Fruit fly (Drosophila melanogaster) whole organism, embryonic: Measurements from ENCODE around the gene CG3368.

Experiments used
- Aef1 ChIP-seq: fragments of 200-800 bp; sonication (Bioruptor generic); IDR thresholded peaks from 3 replicates; pipeline ENCODE4 v1.3.6; 2022; ENCODE audit warnings: missing biosample characterization, missing genetic modification characterization
- Blimp-1 ChIP-seq: fragments of 200-800 bp; sonication (Bioruptor generic); optimal IDR thresholded peaks from 3 replicates; lab custom pipeline; 2018; ENCODE audit warnings: missing biosample characterization, missing genetic modification characterization, mild to moderate bottlenecking, moderate library complexity, missing genetic modification reagents
- CG10147 ChIP-seq: fragments of 200-800 bp; sonication (Bioruptor generic); optimal IDR thresholded peaks from 2 replicates; lab custom pipeline; 2019; ENCODE audit warnings: missing biosample characterization, mild to moderate bottlenecking, missing genetic modification characterization, moderate library complexity
- CG12391 ChIP-seq: fragments of 200-800 bp; sonication (Bioruptor generic); optimal IDR thresholded peaks from 3 replicates; lab custom pipeline; 2018; ENCODE audit warnings: missing biosample characterization, mild to moderate bottlenecking, missing genetic modification characterization, moderate library complexity
- CG12744 ChIP-seq: fragments of 200-800 bp; sonication (Bioruptor generic); optimal IDR thresholded peaks from 2 replicates; lab custom pipeline; 2016; ENCODE audit warnings: missing biosample characterization, missing genetic modification characterization
- CG13287 ChIP-seq: fragments of 200-800 bp; sonication (Bioruptor generic); IDR thresholded peaks from 2 replicates; pipeline ENCODE4 v1.3.6; 2022; ENCODE audit warnings: missing biosample characterization, missing genetic modification characterization; ENCODE audit not compliant: partially characterized antibody
- CG13296 ChIP-seq: fragments of 200-800 bp; sonication (Bioruptor generic); optimal IDR thresholded peaks from 3 replicates; lab custom pipeline; 2018; ENCODE audit warnings: missing biosample characterization, mild to moderate bottlenecking, missing genetic modification characterization
- CG15269 ChIP-seq: fragments of 200-800 bp; sonication (Bioruptor generic); optimal IDR thresholded peaks from 2 replicates; lab custom pipeline; 2018; ENCODE audit warnings: missing biosample characterization, mild to moderate bottlenecking, missing genetic modification characterization, moderate library complexity
- CG17186 ChIP-seq: fragments of 200-800 bp; sonication (Bioruptor generic); optimal IDR thresholded peaks from 3 replicates; lab custom pipeline; 2017; ENCODE audit warnings: missing biosample characterization, missing genetic modification reagents, missing genetic modification characterization
- CG17361 ChIP-seq: fragments of 200-800 bp; sonication (Bioruptor generic); IDR thresholded peaks from 3 replicates; pipeline ENCODE4 v1.3.6; 2022; ENCODE audit warnings: missing biosample characterization, missing genetic modification characterization
- CG18764 ChIP-seq: fragments of 200-800 bp; sonication (Bioruptor generic); optimal IDR thresholded peaks from 3 replicates; lab custom pipeline; 2016; ENCODE audit warnings: missing biosample characterization, missing genetic modification characterization
- CG3281 ChIP-seq: fragments of 200-800 bp; sonication (Bioruptor generic); optimal IDR thresholded peaks from 3 replicates; lab custom pipeline; 2017; ENCODE audit warnings: missing biosample characterization, mild to moderate bottlenecking, missing genetic modification characterization
- CG34224 ChIP-seq: fragments of 200-800 bp; sonication (Bioruptor generic); IDR thresholded peaks from 3 replicates; pipeline ENCODE4 v1.3.6; 2022; ENCODE audit warnings: missing biosample characterization, missing genetic modification characterization; ENCODE audit not compliant: partially characterized antibody
- CG4730 ChIP-seq: fragments of 200-800 bp; sonication (Bioruptor generic); IDR thresholded peaks from 2 replicates; pipeline ENCODE4 v1.3.6; 2022; ENCODE audit warnings: missing biosample characterization, missing genetic modification characterization
- CG4820 ChIP-seq: fragments of 200-800 bp; sonication (Bioruptor generic); optimal IDR thresholded peaks from 3 replicates; lab custom pipeline; 2016; ENCODE audit warnings: missing biosample characterization, missing genetic modification characterization
- CG5180 ChIP-seq: fragments of 200-800 bp; sonication (Bioruptor generic); optimal IDR thresholded peaks from 3 replicates; lab custom pipeline; 2017; ENCODE audit warnings: missing biosample characterization, missing genetic modification characterization, mild to moderate bottlenecking, moderate library complexity, missing genetic modification reagents
- CG6254 ChIP-seq: fragments of 200-800 bp; sonication (Bioruptor generic); optimal IDR thresholded peaks from 3 replicates; lab custom pipeline; 2017; ENCODE audit warnings: mild to moderate bottlenecking, missing biosample characterization, missing genetic modification reagents, missing genetic modification characterization
- CG6654 ChIP-seq: fragments of 200-800 bp; sonication (Bioruptor generic); optimal IDR thresholded peaks from 2 replicates; lab custom pipeline; 2017; ENCODE audit warnings: missing biosample characterization, mild to moderate bottlenecking, missing genetic modification characterization
- CG6683 ChIP-seq: fragments of 200-800 bp; sonication (Bioruptor generic); optimal IDR thresholded peaks from 2 replicates; lab custom pipeline; 2017; ENCODE audit warnings: missing biosample characterization, mild to moderate bottlenecking, missing genetic modification characterization, missing genetic modification reagents
- CG7963 ChIP-seq: fragments of 200-800 bp; sonication (Bioruptor generic); IDR thresholded peaks from 3 replicates; pipeline ENCODE4 v1.3.6; 2022; ENCODE audit warnings: missing biosample characterization, missing genetic modification characterization; ENCODE audit not compliant: partially characterized antibody
- CG9932 ChIP-seq: fragments of 200-800 bp; sonication (Bioruptor generic); IDR thresholded peaks from 2 replicates; pipeline ENCODE4 v1.3.6; 2022; ENCODE audit warnings: missing biosample characterization, missing genetic modification characterization
- E2f2 ChIP-seq: fragments of 200-800 bp; sonication (Bioruptor generic); IDR thresholded peaks from 2 replicates; pipeline ENCODE4 v1.3.6; 2022; ENCODE audit warnings: missing biosample characterization, missing genetic modification characterization
- Fer2 ChIP-seq: fragments of 200-800 bp; sonication (Bioruptor generic); optimal IDR thresholded peaks from 2 replicates; lab custom pipeline; 2018; ENCODE audit warnings: missing biosample characterization, mild to moderate bottlenecking, missing genetic modification characterization, moderate library complexity
- H15 ChIP-seq: fragments of 200-800 bp; sonication (Bioruptor generic); IDR thresholded peaks from 3 replicates; pipeline ENCODE4 v1.3.6; 2022; ENCODE audit warnings: missing biosample characterization, missing genetic modification characterization
- H2.0 ChIP-seq: fragments of 200-800 bp; sonication (Bioruptor generic); IDR thresholded peaks from 2 replicates; pipeline ENCODE4 v1.3.6; 2022; ENCODE audit warnings: missing biosample characterization, missing genetic modification characterization
- HLH3B ChIP-seq: fragments of 200-800 bp; sonication (Bioruptor generic); IDR thresholded peaks from 2 replicates; pipeline ENCODE4 v1.3.6; 2022; ENCODE audit warnings: missing biosample characterization, missing genetic modification characterization
- Hr3 ChIP-seq: fragments of 200-800 bp; sonication (Bioruptor generic); optimal IDR thresholded peaks from 3 replicates; lab custom pipeline; 2016; ENCODE audit warnings: missing biosample characterization, missing genetic modification characterization
- Lpt ChIP-seq: fragments of >200 bp; optimal IDR thresholded peaks from 2 replicates; lab custom pipeline; 2018; ENCODE audit warnings: missing biosample characterization, missing genetic modification characterization
- Nf-YC ChIP-seq: fragments of 200-800 bp; optimal IDR thresholded peaks from 3 replicates; lab custom pipeline; 2019; ENCODE audit warnings: missing biosample characterization, mild to moderate bottlenecking, missing genetic modification characterization, moderate library complexity
- Ssrp ChIP-seq: fragments of 200-800 bp; sonication (Bioruptor generic); optimal IDR thresholded peaks from 2 replicates; lab custom pipeline; 2018; ENCODE audit warnings: missing biosample characterization, mild to moderate bottlenecking, missing genetic modification characterization, moderate library complexity
- Tbp ChIP-seq: fragments of >200 bp; optimal IDR thresholded peaks from 2 replicates; lab custom pipeline; 2018; ENCODE audit warnings: missing biosample characterization, missing genetic modification characterization
- abd-A ChIP-seq: fragments of 200-800 bp; sonication (Bioruptor generic); optimal IDR thresholded peaks from 3 replicates; lab custom pipeline; 2019; ENCODE audit warnings: missing biosample characterization, mild to moderate bottlenecking, missing genetic modification characterization, moderate library complexity
- dimm ChIP-seq: fragments of 200-800 bp; sonication (Bioruptor generic); IDR thresholded peaks from 2 replicates; pipeline ENCODE4 v1.3.6; 2022; ENCODE audit warnings: missing biosample characterization, missing genetic modification characterization
- eyg ChIP-seq: fragments of 200-800 bp; sonication (Bioruptor generic); optimal IDR thresholded peaks from 3 replicates; lab custom pipeline; 2016; ENCODE audit warnings: missing biosample characterization, missing genetic modification characterization
- gcm ChIP-seq: fragments of 200-800 bp; sonication (Bioruptor generic); optimal IDR thresholded peaks from 2 replicates; lab custom pipeline; 2019; ENCODE audit warnings: missing biosample characterization, mild to moderate bottlenecking, missing genetic modification characterization, moderate library complexity
- hbn ChIP-seq: fragments of 200-800 bp; sonication (Bioruptor generic); IDR thresholded peaks from 2 replicates; pipeline ENCODE4 v1.3.6; 2022; ENCODE audit warnings: missing biosample characterization, missing genetic modification characterization; ENCODE audit not compliant: partially characterized antibody
- insv ChIP-seq, 2 experiments: fragments of 200-800 bp; sonication (Bioruptor generic); optimal IDR thresholded peaks; 3 replicates each; lab custom pipeline; 2016 to 2018; ENCODE audit warnings: missing biosample characterization in 2 of 2, missing genetic modification characterization in 2 of 2
- odd ChIP-seq: fragments of 200-800 bp; sonication (Bioruptor generic); optimal IDR thresholded peaks from 2 replicates; lab custom pipeline; 2017; ENCODE audit warnings: missing biosample characterization, mild to moderate bottlenecking, missing genetic modification characterization
- peb ChIP-seq: fragments of 200-800 bp; sonication (Bioruptor generic); IDR thresholded peaks from 2 replicates; pipeline ENCODE4 v1.3.6; 2022; ENCODE audit warnings: missing biosample characterization, missing genetic modification characterization
- sens ChIP-seq: fragments of 200-800 bp; sonication (Bioruptor generic); peaks from one replicate; lab custom pipeline; 2016; ENCODE audit warnings: missing biosample characterization, missing genetic modification characterization
- ssp ChIP-seq: fragments of 200-800 bp; sonication (Bioruptor generic); IDR thresholded peaks from 2 replicates; pipeline ENCODE4 v1.3.6; 2022; ENCODE audit warnings: missing biosample characterization, missing genetic modification characterization
- toy ChIP-seq: fragments of 200-800 bp; sonication (Bioruptor generic); IDR thresholded peaks from 2 replicates; pipeline ENCODE4 v1.3.6; 2022; ENCODE audit warnings: missing biosample characterization, missing genetic modification characterization
- vnd ChIP-seq: fragments of 200-800 bp; sonication (Bioruptor generic); IDR thresholded peaks from 3 replicates; pipeline ENCODE4 v1.3.6; 2022; ENCODE audit warnings: missing biosample characterization, missing genetic modification characterization; ENCODE audit not compliant: partially characterized antibody

CG3368 gene

dm6 chr3R:27238438-27239301 is 44.9 kb upstream of the CG3368 start, which contains the start of the genes CG31064 and PolA2 (continued):
- TF ChIP-seq dimm (GFP tag; lab: Robert Waterston, UW) (no peak), CG12744 (GFP tag; lab: Kevin White, UChicago) (no peak), Nf-YC (tag; lab: Kevin White, UChicago) (no peak), CG4730 (GFP tag; lab: Robert Waterston, UW) (no peak), Blimp-1 (GFP tag; lab: Kevin White, UChicago) (no peak), CG6654 (no peak), Hr3 (GFP tag; lab: Kevin White, UChicago) (no peak), Lpt (GFP tag; lab: Kevin White, UChicago) (no peak), E2f2 (GFP tag; lab: Robert Waterston, UW) (peak; percentile 92), CG9932 (GFP tag; lab: Robert Waterston, UW) (peak; percentile 42; the same call in 1 of the 2 replicates), CG15269 (tag; lab: Kevin White, UChicago) (no peak), CG7963 (GFP tag; lab: Robert Waterston, UW) (peak; percentile 77), CG5180 (GFP tag; lab: Kevin White, UChicago) (no peak), hbn (GFP tag; lab: Robert Waterston, UW) (peak; percentile 69), CG17186 (GFP tag; lab: Kevin White, UChicago) (no peak), ssp (0 out of 2 replicates have a peak, but pooled peaks have one; percentile 30), gcm (GFP tag; lab: Kevin White, UChicago) (no peak), Fer2 (tag; lab: Kevin White, UChicago) (no peak), peb (GFP tag; lab: Robert Waterston, UW) (no peak), odd (GFP tag; lab: Kevin White, UChicago) (no peak), CG6683 (GFP tag; lab: Kevin White, UChicago) (no peak), insv (GFP tag; optimal IDR thresholded peaks at IDR 0.05; lab: Kevin White, UChicago) (no peak), CG6254 (GFP tag; lab: Kevin White, UChicago) (no peak), CG10147 (peak; percentile 5), CG17361 (GFP tag; lab: Robert Waterston, UW) (no peak), CG3281 (GFP tag; lab: Kevin White, UChicago) (no peak), H15 (GFP tag; lab: Robert Waterston, UW) (no peak), HLH3B (no peak), Tbp (no peak), eyg (GFP tag; lab: Kevin White, UChicago) (no peak), Aef1 (GFP tag; lab: Robert Waterston, UW) (no peak), CG13287 (peak; percentile 88), toy (GFP tag; lab: Robert Waterston, UW) (no peak), CG18764 (GFP tag; lab: Kevin White, UChicago) (no peak), CG13296 (GFP tag; lab: Kevin White, UChicago) (no peak), abd-A (tag; lab: Kevin White, UChicago) (no peak), Ssrp (tag; lab: Kevin White, UChicago) (no peak), vnd (GFP tag; lab: Robert Waterston, UW) (peak; percentile 80)

- no peak for TF ChIP-seq sens (GFP tag; lab: Kevin White, UChicago)
- TF ChIP-seq CG4820 (GFP tag; lab: Kevin White, UChicago) = no peak
- no peak for TF ChIP-seq CG12391 (tag; lab: Kevin White, UChicago)
- TF ChIP-seq CG34224 (GFP tag; lab: Robert Waterston, UW) = no peak
- no peak for TF ChIP-seq H2.0 (GFP tag; lab: Robert Waterston, UW)
- no peak for TF ChIP-seq Fer2 (tag; lab: Kevin White, UChicago)
Measured at dm6 chr3R:27240967-27241366, 42.6 kb upstream of the CG3368 start, which contains the start of gene CG17991. Gene CG17991 (plus strand): TSS chr3R:27241267.
